Fruit fly (Drosophila melanogaster): ENCODE measurements around the gene CG14269.

DNA sequence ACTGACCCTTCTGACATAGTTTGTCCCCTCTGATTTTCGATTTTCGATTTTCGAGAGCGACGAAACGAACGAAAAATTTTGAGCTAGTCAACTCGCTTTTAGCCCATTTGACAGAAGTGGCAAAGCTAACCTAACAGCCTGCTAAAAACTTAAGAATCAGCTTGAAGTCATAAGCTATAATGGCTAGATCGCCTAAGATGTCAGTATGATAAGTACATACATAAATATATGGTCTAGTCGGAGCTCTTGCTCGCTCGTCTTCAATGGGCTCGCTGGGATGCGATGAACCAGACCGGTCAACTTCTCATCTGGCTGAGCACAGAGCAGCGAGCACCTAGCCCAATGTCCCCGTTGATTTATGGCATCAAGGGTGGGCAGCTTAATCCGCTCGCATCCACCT, at the start of gene CG14269:
- TF ChIP-seq CG31627 (GFP tag; optimal IDR thresholded peaks at IDR 0.05) (no peak), achi (GFP tag; optimal IDR thresholded peaks at IDR 0.05) (no peak), Hr38 (GFP tag; optimal IDR thresholded peaks at IDR 0.05) (no peak), Eip78C (GFP tag) (no peak), CG34406 (GFP tag; optimal IDR thresholded peaks at IDR 0.05) (no peak), Sox15 (GFP tag; optimal IDR thresholded peaks at IDR 0.05) (no peak), Eip75B (GFP tag; optimal IDR thresholded peaks at IDR 0.05) (no peak)
